Worm (Caenorhabditis elegans) whole organism, late embryonic: Measurements from ENCODE around the gene F37C12.18.
A peak's percentile ranks its signal among the peaks of the same experiment; 100 is the strongest.

Experiments
- K02D7.2 ChIP-seq: sonication (generic microtip); optimal IDR thresholded peaks from 2 replicates; lab custom pipeline; 2017; ENCODE audit warnings: mild to moderate bottlenecking, missing genetic modification characterization, missing compliant biosample characterization
- ahr-1 ChIP-seq: sonication (generic microtip); optimal IDR thresholded peaks from 2 replicates; lab custom pipeline; 2016; ENCODE audit warnings: missing genetic modification characterization, missing compliant biosample characterization
- ceh-2 ChIP-seq: sonication (generic microtip); optimal IDR thresholded peaks from 2 replicates; lab custom pipeline; 2016; ENCODE audit warnings: missing genotype, missing genetic modification characterization, missing compliant biosample characterization
- ceh-30 ChIP-seq: fragments of 150-350 bp; optimal IDR thresholded peaks from 2 replicates; lab custom pipeline; 2014; ENCODE audit warnings: missing biosample characterization, missing genetic modification characterization
- ceh-6 ChIP-seq: fragments of 200-800 bp; sonication (Bioruptor generic); optimal IDR thresholded peaks from 2 replicates; lab custom pipeline; 2018; ENCODE audit warnings: mild to moderate bottlenecking, missing genetic modification characterization, missing compliant biosample characterization
- che-1 ChIP-seq: sonication (generic microtip); optimal IDR thresholded peaks from 2 replicates; lab custom pipeline; 2016; ENCODE audit warnings: mild to moderate bottlenecking, missing genetic modification characterization, missing compliant biosample characterization
- dve-1 ChIP-seq: sonication (generic microtip); optimal IDR thresholded peaks from 2 replicates; lab custom pipeline; 2017; ENCODE audit warnings: antibody characterized with exemption, mild to moderate bottlenecking, missing genetic modification characterization, missing compliant biosample characterization
- elt-2 ChIP-seq: sonication (generic microtip); optimal IDR thresholded peaks from 2 replicates; lab custom pipeline; 2016; ENCODE audit warnings: missing genetic modification reagents, missing genetic modification characterization, missing compliant biosample characterization
- fax-1 ChIP-seq: sonication (generic microtip); optimal IDR thresholded peaks from 2 replicates; lab custom pipeline; 2016; ENCODE audit warnings: missing genotype, missing genetic modification characterization, missing compliant biosample characterization
- fkh-6 ChIP-seq: sonication (generic microtip); optimal IDR thresholded peaks from 2 replicates; lab custom pipeline; 2016; ENCODE audit warnings: missing genetic modification characterization, missing compliant biosample characterization
- lim-6 ChIP-seq: sonication (generic microtip); optimal IDR thresholded peaks from 2 replicates; lab custom pipeline; 2016; ENCODE audit warnings: missing genetic modification characterization, missing compliant biosample characterization
- mec-3 ChIP-seq: sonication (generic microtip); optimal IDR thresholded peaks from 2 replicates; lab custom pipeline; 2016; ENCODE audit warnings: borderline replicate concordance, missing genetic modification characterization, missing compliant biosample characterization
- nfya-1 ChIP-seq: sonication (generic microtip); optimal IDR thresholded peaks from 2 replicates; lab custom pipeline; 2017; ENCODE audit warnings: missing genetic modification characterization, mild to moderate bottlenecking, missing compliant biosample characterization, antibody characterized with exemption, moderate library complexity
- npax-4 ChIP-seq: sonication (generic microtip); optimal IDR thresholded peaks from 2 replicates; lab custom pipeline; 2016; ENCODE audit warnings: missing genetic modification characterization, missing compliant biosample characterization
- odd-2 ChIP-seq: sonication (generic microtip); optimal IDR thresholded peaks from 2 replicates; lab custom pipeline; 2017; ENCODE audit warnings: antibody characterized with exemption, mild to moderate bottlenecking, missing genetic modification characterization, missing compliant biosample characterization
- pag-3 ChIP-seq: sonication (generic microtip); optimal IDR thresholded peaks from 2 replicates; lab custom pipeline; 2016; ENCODE audit warnings: missing compliant biosample characterization, missing genetic modification characterization, borderline replicate concordance
- pax-1 ChIP-seq: fragments of 150-350 bp; optimal IDR thresholded peaks from 2 replicates; lab custom pipeline; 2014; ENCODE audit warnings: missing biosample characterization, missing genetic modification characterization
- pha-2 ChIP-seq: sonication (generic microtip); optimal IDR thresholded peaks from 2 replicates; lab custom pipeline; 2017; ENCODE audit warnings: mild to moderate bottlenecking, missing genetic modification characterization, missing compliant biosample characterization
- pha-4 ChIP-seq: fragments of 150-350 bp; optimal IDR thresholded peaks from 2 replicates; lab custom pipeline; 2018; ENCODE audit warnings: missing biosample characterization, missing genetic modification reagents, missing genetic modification characterization
- ref-2 ChIP-seq: sonication (generic microtip); optimal IDR thresholded peaks from 2 replicates; lab custom pipeline; 2016; ENCODE audit warnings: missing genetic modification characterization, missing compliant biosample characterization
- sdc-2 ChIP-seq: sonication (generic microtip); optimal IDR thresholded peaks from 2 replicates; lab custom pipeline; 2016; ENCODE audit warnings: missing genotype, missing genetic modification characterization, missing compliant biosample characterization
- unc-42 ChIP-seq: sonication (generic microtip); optimal IDR thresholded peaks from 2 replicates; lab custom pipeline; 2016; ENCODE audit warnings: missing genotype, missing genetic modification characterization, missing compliant biosample characterization
- unc-55 ChIP-seq: sonication (generic microtip); optimal IDR thresholded peaks from 2 replicates; lab custom pipeline; 2017; ENCODE audit warnings: missing biosample characterization, missing genetic modification reagents, missing genetic modification characterization
- zip-5 ChIP-seq: sonication (generic microtip); optimal IDR thresholded peaks from 2 replicates; lab custom pipeline; 2016; ENCODE audit warnings: missing genetic modification characterization, missing compliant biosample characterization

The F37C12.18 gene

DNA sequence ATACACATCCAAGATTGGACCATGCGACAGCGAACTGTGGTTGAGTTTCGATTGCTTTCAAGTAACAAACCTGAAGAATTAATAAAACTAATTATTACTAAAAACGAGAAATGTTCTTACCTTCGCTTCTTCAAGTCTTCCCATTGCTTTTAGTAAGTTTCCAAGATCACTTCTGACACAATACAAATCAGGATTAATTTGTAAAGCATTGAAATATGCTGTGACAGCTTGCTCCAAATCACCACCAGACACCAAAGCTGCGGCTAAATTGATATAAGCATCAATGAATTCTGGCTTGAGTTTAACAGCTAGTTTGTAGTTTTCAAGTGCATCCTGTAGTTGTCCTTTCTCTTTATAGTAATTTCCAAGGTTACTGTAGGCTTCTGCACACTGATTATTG lies 45.1 kb downstream of the F37C12.18 start:
- TF ChIP-seq npax-4 (no peak), pag-3 (tag; lab: Kevin White, UChicago) (no peak), pax-1 (tag; lab: Kevin White, UChicago) (no peak), fkh-6 (tag; lab: Kevin White, UChicago) (no peak), unc-55 (GFP tag; lab: Kevin White, UChicago) (no peak), odd-2 (tag; lab: Kevin White, UChicago) (no peak), ceh-30 (tag; lab: Kevin White, UChicago) (no peak), nfya-1 (tag; lab: Kevin White, UChicago) (no peak), ref-2 (tag; lab: Kevin White, UChicago) (no peak), mec-3 (no peak), ceh-2 (no peak), elt-2 (tag; lab: Kevin White, UChicago) (no peak), dve-1 (tag; lab: Kevin White, UChicago) (no peak), lim-6 (tag; lab: Kevin White, UChicago) (no peak), pha-4 (tag; lab: Kevin White, UChicago) (no peak)
- TF ChIP-seq, all 69 proteins: peak for 0

DNA sequence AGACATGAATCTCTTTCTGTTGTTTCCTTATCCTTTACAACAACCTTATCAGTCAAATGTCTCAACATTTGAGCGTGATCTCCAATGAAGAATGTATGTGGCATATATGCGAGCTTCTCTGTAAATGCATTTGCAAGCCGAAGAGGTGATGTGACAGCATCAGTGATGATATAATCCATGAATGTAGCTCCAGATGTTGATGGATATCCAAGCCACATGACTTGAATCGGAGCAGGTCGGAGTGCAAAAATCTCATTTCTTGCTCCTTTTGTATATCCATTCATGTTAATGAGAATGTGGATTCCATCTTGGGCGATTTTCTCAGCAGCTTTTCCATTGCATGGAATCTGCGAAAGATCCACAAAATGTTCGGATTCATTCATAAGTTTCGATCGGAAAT lies 47.0 kb downstream of the F37C12.18 start:
- TF ChIP-seq ceh-6 (GFP tag; lab: Kevin White, UChicago), result no peak
- no peak for TF ChIP-seq K02D7.2
- no peak for TF ChIP-seq che-1 (tag; lab: Kevin White, UChicago)

DNA sequence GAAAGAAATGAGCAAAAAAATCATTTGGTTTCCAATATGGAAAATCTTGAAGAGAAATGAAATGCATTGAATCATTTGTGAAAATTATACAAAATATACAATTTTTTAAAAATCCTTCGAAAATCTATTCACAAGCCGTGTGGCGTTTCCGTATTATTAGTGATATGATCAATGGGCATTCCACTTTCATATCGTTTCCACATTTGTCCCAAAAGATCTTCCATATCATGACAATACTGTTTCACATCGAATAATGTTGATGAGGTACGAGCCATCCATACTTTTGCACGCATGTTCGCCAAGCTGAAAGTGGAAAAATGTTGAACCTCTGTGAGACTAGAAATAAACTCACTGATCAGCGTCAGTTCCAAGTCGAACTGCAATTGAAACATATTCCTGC lies 48.9 kb downstream of the F37C12.18 start:
- no peak for TF ChIP-seq ceh-2
- TF ChIP-seq ahr-1 (tag; lab: Kevin White, UChicago), result no peak
- no peak for TF ChIP-seq pha-2 (tag; lab: Kevin White, UChicago)
- TF ChIP-seq sdc-2 (tag; lab: Kevin White, UChicago), result no peak
- no peak for TF ChIP-seq fax-1 (tag; lab: Kevin White, UChicago)
- no peak for TF ChIP-seq K02D7.2
- TF ChIP-seq zip-5 (tag; lab: Kevin White, UChicago), result no peak
- TF ChIP-seq che-1 (tag; lab: Kevin White, UChicago), result no peak

DNA sequence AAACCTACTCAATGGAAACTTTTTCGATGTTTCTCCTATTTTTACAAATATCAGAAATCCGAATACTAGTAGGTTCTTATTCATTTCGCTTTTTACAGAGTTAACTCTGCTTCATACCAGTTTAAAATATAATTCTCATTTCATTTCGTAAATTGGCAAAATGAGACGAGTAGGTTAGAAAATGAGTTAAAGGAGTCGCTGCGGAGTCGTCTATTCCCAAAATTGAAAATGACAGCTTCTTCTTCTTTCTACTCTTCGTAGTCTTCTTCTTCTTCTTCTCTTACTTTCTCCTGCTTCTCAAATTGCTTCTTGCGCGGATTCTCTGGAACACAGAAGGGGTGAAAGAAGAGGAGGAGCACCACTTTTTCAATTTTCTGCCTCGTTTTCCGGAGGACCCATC lies 50.5 kb downstream of the F37C12.18 start, which contains the start of gene glr-2:
Gene glr-2 (minus strand): TSS at position 211 of the 400 bp plus-strand sequence.
- TF ChIP-seq unc-42 (tag; lab: Kevin White, UChicago), result peak; percentile 59
- no peak for TF ChIP-seq pha-4 (tag; lab: Kevin White, UChicago)
- TF ChIP-seq, all 69 proteins: peak for 1
